Fruit fly (Drosophila melanogaster) whole organism, embryonic: ENCODE data around the gene NFAT.

ENCODE experiments used
- Bgb ChIP-seq: fragments of 200-800 bp; sonication (Bioruptor generic); IDR thresholded peaks from 2 replicates; pipeline ENCODE4 v1.3.6; 2022; ENCODE audit warnings: missing biosample characterization, missing genetic modification characterization; ENCODE audit not compliant: partially characterized antibody
- CG10267 ChIP-seq: fragments of 200-800 bp; sonication (Bioruptor generic); optimal IDR thresholded peaks from 2 replicates; lab custom pipeline; 2018; ENCODE audit warnings: missing biosample characterization, mild to moderate bottlenecking, missing genetic modification characterization, moderate library complexity
- CG10321 ChIP-seq: fragments of 200-800 bp; sonication (Bioruptor generic); IDR thresholded peaks from 2 replicates; pipeline ENCODE4 v1.3.6; 2022; ENCODE audit warnings: missing biosample characterization, missing genetic modification characterization
- CG11504 ChIP-seq: fragments of 200-800 bp; sonication (Bioruptor generic); optimal IDR thresholded peaks from 3 replicates; lab custom pipeline; 2019; ENCODE audit warnings: missing biosample characterization, mild to moderate bottlenecking, missing genetic modification characterization, moderate library complexity
- CG11560 ChIP-seq: fragments of 200-800 bp; sonication (Bioruptor generic); IDR thresholded peaks from 3 replicates; pipeline ENCODE4 v1.3.6; 2022; ENCODE audit warnings: missing biosample characterization, missing genetic modification characterization
- CG12659 ChIP-seq: fragments of 200-800 bp; sonication (Bioruptor generic); optimal IDR thresholded peaks from 3 replicates; lab custom pipeline; 2017; ENCODE audit warnings: mild to moderate bottlenecking, missing biosample characterization, missing genetic modification reagents, missing genetic modification characterization
- CG13624 ChIP-seq: fragments of 200-800 bp; sonication (Bioruptor generic); optimal IDR thresholded peaks from 2 replicates; lab custom pipeline; 2016; ENCODE audit warnings: missing biosample characterization, missing genetic modification characterization
- CG14860 ChIP-seq: fragments of 200-800 bp; sonication (Bioruptor generic); IDR thresholded peaks from 3 replicates; pipeline ENCODE4 v1.3.6; 2022; ENCODE audit warnings: missing biosample characterization, missing genetic modification characterization; ENCODE audit not compliant: partially characterized antibody
- CG15514 ChIP-seq: fragments of 200-800 bp; sonication (Bioruptor generic); optimal IDR thresholded peaks from 3 replicates; lab custom pipeline; 2017; ENCODE audit warnings: missing biosample characterization, missing genetic modification characterization, mild to moderate bottlenecking, moderate library complexity, missing genetic modification reagents
- CG17568 ChIP-seq: fragments of 200-800 bp; sonication (Bioruptor generic); optimal IDR thresholded peaks from 2 replicates; lab custom pipeline; 2018; ENCODE audit warnings: missing biosample characterization, mild to moderate bottlenecking, missing genetic modification characterization, moderate library complexity
- CG2116 ChIP-seq: fragments of 200-800 bp; sonication (Bioruptor generic); optimal IDR thresholded peaks from 3 replicates; lab custom pipeline; 2018; ENCODE audit warnings: missing biosample characterization, mild to moderate bottlenecking, missing genetic modification characterization
- CG31388 ChIP-seq: fragments of 200-800 bp; sonication (Bioruptor generic); optimal IDR thresholded peaks from 2 replicates; lab custom pipeline; 2016; ENCODE audit warnings: missing biosample characterization, missing genetic modification characterization
- CG33557 ChIP-seq: fragments of 200-800 bp; sonication (Bioruptor generic); optimal IDR thresholded peaks from 2 replicates; lab custom pipeline; 2019; ENCODE audit warnings: missing biosample characterization, mild to moderate bottlenecking, missing genetic modification characterization, moderate library complexity
- CG3407 ChIP-seq: fragments of 200-800 bp; sonication (Bioruptor generic); optimal IDR thresholded peaks from 2 replicates; lab custom pipeline; 2018; ENCODE audit warnings: missing biosample characterization, mild to moderate bottlenecking, missing genetic modification characterization
- CG34376 ChIP-seq: fragments of 200-800 bp; sonication (Bioruptor generic); optimal IDR thresholded peaks from 2 replicates; lab custom pipeline; 2018; ENCODE audit warnings: missing biosample characterization, mild to moderate bottlenecking, missing genetic modification characterization
- CG4404 ChIP-seq: fragments of 200-800 bp; sonication (Bioruptor generic); IDR thresholded peaks from 2 replicates; pipeline ENCODE4 v1.3.6; 2022; ENCODE audit warnings: missing biosample characterization, missing genetic modification characterization
- CG4617 ChIP-seq: fragments of 200-800 bp; sonication (Bioruptor generic); optimal IDR thresholded peaks from 3 replicates; lab custom pipeline; 2016; ENCODE audit warnings: missing biosample characterization, missing genetic modification characterization, borderline replicate concordance
- CG7372 ChIP-seq: fragments of 200-800 bp; sonication (Bioruptor generic); IDR thresholded peaks from 2 replicates; pipeline ENCODE4 v1.3.6; 2022; ENCODE audit warnings: missing biosample characterization, missing genetic modification characterization
- CG8290 ChIP-seq, 3 experiments: fragments of 200-800 bp; sonication (Bioruptor generic); optimal IDR thresholded peaks; 2 replicates each; lab custom pipeline; 2016 to 2019; ENCODE audit warnings: missing biosample characterization in 3 of 3, missing genetic modification characterization in 3 of 3, mild to moderate bottlenecking in 2 of 3, moderate library complexity in 1 of 3
- CG9727 ChIP-seq: fragments of 200-800 bp; sonication (Bioruptor generic); optimal IDR thresholded peaks from 3 replicates; lab custom pipeline; 2017; ENCODE audit warnings: missing biosample characterization, mild to moderate bottlenecking, missing genetic modification characterization
- CG9797 ChIP-seq: fragments of 200-800 bp; sonication (Bioruptor generic); optimal IDR thresholded peaks from 3 replicates; lab custom pipeline; 2018; ENCODE audit warnings: missing biosample characterization, mild to moderate bottlenecking, missing genetic modification characterization
- CTCF ChIP-seq: fragments of 200-800 bp; sonication (Bioruptor generic); optimal IDR thresholded peaks from 2 replicates; lab custom pipeline; 2017; ENCODE audit warnings: missing biosample characterization, mild to moderate bottlenecking, missing genetic modification characterization, moderate library complexity
- CoRest ChIP-seq: fragments of 200-800 bp; sonication (Bioruptor generic); optimal IDR thresholded peaks from 3 replicates; lab custom pipeline; 2018; ENCODE audit warnings: missing biosample characterization, mild to moderate bottlenecking, missing genetic modification characterization, moderate library complexity
- Dbx ChIP-seq: fragments of 200-800 bp; sonication (Bioruptor generic); IDR thresholded peaks from 3 replicates; pipeline ENCODE4 v1.3.6; 2022; ENCODE audit warnings: missing biosample characterization, missing genetic modification characterization
- Deaf1 ChIP-seq: fragments of 200-800 bp; optimal IDR thresholded peaks from 3 replicates; lab custom pipeline; 2019; ENCODE audit warnings: missing biosample characterization, mild to moderate bottlenecking, missing genetic modification characterization, moderate library complexity
- Doc3 ChIP-seq: fragments of 200-800 bp; sonication (Bioruptor generic); IDR thresholded peaks from 3 replicates; pipeline ENCODE4 v1.3.6; 2022; ENCODE audit warnings: missing biosample characterization, missing genetic modification characterization; ENCODE audit not compliant: partially characterized antibody
- E2f2 ChIP-seq: fragments of 200-800 bp; sonication (Bioruptor generic); IDR thresholded peaks from 2 replicates; pipeline ENCODE4 v1.3.6; 2022; ENCODE audit warnings: missing biosample characterization, missing genetic modification characterization
- MESR4 ChIP-seq: fragments of 200-800 bp; sonication (Bioruptor generic); optimal IDR thresholded peaks from 2 replicates; lab custom pipeline; 2018; ENCODE audit warnings: missing biosample characterization, mild to moderate bottlenecking, missing genetic modification characterization, moderate library complexity
- Max ChIP-seq: fragments of 200-800 bp; sonication (Bioruptor generic); optimal IDR thresholded peaks from 2 replicates; lab custom pipeline; 2016; ENCODE audit warnings: missing biosample characterization, mild to moderate bottlenecking, missing genetic modification characterization
- Opbp ChIP-seq: fragments of 200-800 bp; sonication (Bioruptor generic); IDR thresholded peaks from 3 replicates; pipeline ENCODE4 v1.3.6; 2022; ENCODE audit warnings: missing biosample characterization, missing genetic modification characterization; ENCODE audit not compliant: partially characterized antibody
- Scr ChIP-seq: fragments of 200-800 bp; sonication (Bioruptor generic); IDR thresholded peaks from 2 replicates; pipeline ENCODE4 v1.3.6; 2022; ENCODE audit warnings: missing biosample characterization, missing genetic modification characterization; ENCODE audit not compliant: partially characterized antibody
- Sry-δ ChIP-seq: fragments of 200-800 bp; sonication (Bioruptor generic); optimal IDR thresholded peaks from 2 replicates; lab custom pipeline; 2016; ENCODE audit warnings: missing biosample characterization, missing genetic modification characterization
- bbx ChIP-seq: fragments of 200-800 bp; sonication (Bioruptor generic); IDR thresholded peaks from 2 replicates; pipeline ENCODE4 v1.3.6; 2022; ENCODE audit warnings: missing biosample characterization, missing genetic modification characterization; ENCODE audit not compliant: partially characterized antibody
- chinmo ChIP-seq: fragments of 200-800 bp; sonication (Bioruptor generic); IDR thresholded peaks from 4 replicates; pipeline ENCODE4 v1.3.6; 2022; ENCODE audit warnings: missing biosample characterization, missing genetic modification characterization; ENCODE audit not compliant: partially characterized antibody
- cwo ChIP-seq: fragments of 200-800 bp; sonication (Bioruptor generic); optimal IDR thresholded peaks from 3 replicates; lab custom pipeline; 2017; ENCODE audit warnings: missing biosample characterization, missing genetic modification characterization, mild to moderate bottlenecking, moderate library complexity, missing genetic modification reagents
- dm ChIP-seq: fragments of 200-800 bp; sonication (Bioruptor generic); optimal IDR thresholded peaks from 3 replicates; lab custom pipeline; 2016; ENCODE audit warnings: missing biosample characterization, missing genetic modification characterization
- gcm2 ChIP-seq: fragments of 200-800 bp; sonication (Bioruptor generic); optimal IDR thresholded peaks from 2 replicates; lab custom pipeline; 2016; ENCODE audit warnings: missing biosample characterization, missing genetic modification characterization
- gfzf ChIP-seq: fragments of 200-800 bp; sonication (Bioruptor generic); optimal IDR thresholded peaks from 2 replicates; lab custom pipeline; 2016; ENCODE audit warnings: missing biosample characterization, mild to moderate bottlenecking, missing genetic modification characterization, moderate library complexity
- insv ChIP-seq, 2 experiments: fragments of 200-800 bp; sonication (Bioruptor generic); optimal IDR thresholded peaks; 3 replicates each; lab custom pipeline; 2016 to 2018; ENCODE audit warnings: missing biosample characterization in 2 of 2, missing genetic modification characterization in 2 of 2
- inv ChIP-seq: fragments of 200-800 bp; sonication (Bioruptor generic); IDR thresholded peaks from 2 replicates; pipeline ENCODE4 v1.3.6; 2022; ENCODE audit warnings: missing biosample characterization, missing genetic modification characterization; ENCODE audit not compliant: partially characterized antibody
- nerfin-1 ChIP-seq: fragments of 200-800 bp; sonication (Bioruptor generic); optimal IDR thresholded peaks from 3 replicates; lab custom pipeline; 2019; ENCODE audit warnings: missing biosample characterization, mild to moderate bottlenecking, missing genetic modification characterization, moderate library complexity
- pros ChIP-seq: fragments of 200-800 bp; sonication (Bioruptor generic); optimal IDR thresholded peaks from 3 replicates; lab custom pipeline; 2019; ENCODE audit warnings: missing biosample characterization, mild to moderate bottlenecking, missing genetic modification characterization, moderate library complexity
- sna ChIP-seq: fragments of 200-800 bp; sonication (Bioruptor generic); IDR thresholded peaks from 2 replicates; pipeline ENCODE4 v1.3.6; 2022; ENCODE audit warnings: missing biosample characterization, missing genetic modification characterization; ENCODE audit not compliant: partially characterized antibody
- sqz ChIP-seq: fragments of 200-800 bp; sonication (Bioruptor generic); optimal IDR thresholded peaks from 3 replicates; lab custom pipeline; 2018; ENCODE audit warnings: missing biosample characterization, mild to moderate bottlenecking, missing genetic modification characterization
- vnd ChIP-seq: fragments of 200-800 bp; sonication (Bioruptor generic); IDR thresholded peaks from 3 replicates; pipeline ENCODE4 v1.3.6; 2022; ENCODE audit warnings: missing biosample characterization, missing genetic modification characterization; ENCODE audit not compliant: partially characterized antibody
- zen ChIP-seq: fragments of 200-800 bp; sonication (Bioruptor generic); optimal IDR thresholded peaks from 3 replicates; lab custom pipeline; 2018; ENCODE audit warnings: missing biosample characterization, mild to moderate bottlenecking, missing genetic modification characterization, moderate library complexity

Gene NFAT

DNA sequence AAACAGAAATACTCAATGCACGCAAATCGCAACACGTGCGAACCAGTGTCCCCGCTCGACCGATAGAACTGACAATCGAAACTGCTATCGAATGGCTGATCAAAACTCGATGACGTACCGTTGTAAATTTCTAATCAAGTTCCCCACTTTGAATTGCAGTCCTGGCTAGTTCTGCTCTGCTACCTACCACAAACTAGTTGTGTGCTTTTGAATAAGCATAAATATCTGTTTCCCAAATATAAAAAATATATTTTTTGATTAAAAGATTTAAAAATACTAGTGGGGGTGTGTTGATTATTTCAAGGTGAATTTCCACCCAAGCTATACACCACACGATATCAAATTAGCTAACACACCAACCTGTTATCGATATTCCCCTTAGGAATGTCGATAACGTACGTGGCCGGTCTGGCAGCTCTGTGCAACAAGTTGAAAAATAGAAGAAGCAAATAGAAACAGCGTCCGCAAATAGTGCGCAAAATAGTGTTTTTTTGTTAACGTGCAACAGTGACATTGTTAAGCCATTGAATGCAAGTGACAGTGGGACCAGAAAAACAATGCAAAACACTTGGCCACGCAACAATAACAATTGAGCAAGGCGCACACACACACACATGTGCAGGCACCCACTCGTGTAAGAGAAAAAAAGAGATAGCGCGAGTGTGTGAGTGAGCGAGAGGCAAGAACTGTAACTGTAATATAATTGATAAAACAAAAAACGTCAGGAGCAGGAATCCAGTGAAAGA is at the start of gene NFAT, which contains the start of gene CG2691:
TSS of gene NFAT (plus strand) at position 412 of the 746 bp plus-strand sequence.
TSS of gene CG2691 (minus strand) at position 75 of the 746 bp plus-strand sequence.
- TF ChIP-seq CG33557 (GFP tag; lab: Kevin White, UChicago) (no peak), Scr (GFP tag; lab: Robert Waterston, UW) (peak; percentile 65), CG4617 (GFP tag; lab: Kevin White, UChicago) (peak; percentile 94), CG34376 (peak; percentile 23), inv (GFP tag; lab: Robert Waterston, UW) (peak; percentile 49; the same call in 1 of the 2 replicates), CG10321 (peak; percentile 76), MESR4 (GFP tag; lab: Kevin White, UChicago) (peak; percentile 78), bbx (GFP tag; lab: Robert Waterston, UW) (peak; percentile 52; the same call in 1 of the 2 replicates), Deaf1 (tag; lab: Kevin White, UChicago) (peak; percentile 8), Opbp (GFP tag; lab: Robert Waterston, UW) (0 out of 3 replicates have a peak, but pooled peaks have one; percentile 28), CG8290 (GFP tag; optimal IDR thresholded peaks at IDR 0.05; lab: Kevin White, UChicago) (peak; percentile 55), CG8290 (tag; optimal IDR thresholded peaks at IDR 0.05; lab: Kevin White, UChicago) (peak; percentile 23 to 29), CG7372 (GFP tag; lab: Robert Waterston, UW) (no peak), CG31388 (GFP tag; lab: Kevin White, UChicago) (no peak), Doc3 (GFP tag; lab: Robert Waterston, UW) (peak; percentile 56; the same call in 1 of the 3 replicates), CG9727 (GFP tag; lab: Kevin White, UChicago) (peak; percentile 1), gcm2 (GFP tag; lab: Kevin White, UChicago) (no peak), CG15514 (GFP tag; lab: Kevin White, UChicago) (peak; percentile 93), Dbx (GFP tag; lab: Robert Waterston, UW) (no peak), CG17568 (no peak), CoRest (peak; percentile 20), nerfin-1 (tag; lab: Kevin White, UChicago) (peak; percentile 5), CG10267 (tag; lab: Kevin White, UChicago) (peak; percentile 47), CG13624 (GFP tag; lab: Kevin White, UChicago) (peak; percentile 17), cwo (GFP tag; lab: Kevin White, UChicago) (peak; percentile 70), Max (GFP tag; lab: Kevin White, UChicago) (peak; percentile 66), pros (GFP tag; lab: Kevin White, UChicago) (no peak), sqz (GFP tag; lab: Kevin White, UChicago) (peak; percentile 80), CG11560 (peak; percentile 95), CTCF (GFP tag; lab: Kevin White, UChicago) (peak; percentile 49), dm (GFP tag; lab: Kevin White, UChicago) (peak; percentile 71), gfzf (GFP tag; lab: Kevin White, UChicago) (peak; percentile 51), CG12659 (GFP tag; lab: Kevin White, UChicago) (peak; percentile 55), chinmo (GFP tag; lab: Robert Waterston, UW) (0 out of 4 replicates have a peak, but pooled peaks have one; percentile 76), CG14860 (GFP tag; lab: Robert Waterston, UW) (peak; percentile 61; the same call in 2 of the 3 replicates), vnd (GFP tag; lab: Robert Waterston, UW) (peak; percentile 54; the same call in 1 of the 3 replicates), CG4404 (GFP tag; lab: Robert Waterston, UW) (no peak), Bgb (GFP tag; lab: Robert Waterston, UW) (peak; percentile 69), zen (tag; lab: Kevin White, UChicago) (no peak), sna (GFP tag; lab: Robert Waterston, UW) (0 out of 2 replicates have a peak, but pooled peaks have one; percentile 49), CG9797 (GFP tag; lab: Kevin White, UChicago) (peak; percentile 36), CG11504 (peak; percentile 28), Sry-δ (GFP tag; lab: Kevin White, UChicago) (peak; percentile 63), insv (GFP tag; optimal IDR thresholded peaks at IDR 0.05; lab: Kevin White, UChicago) (peak in 1 of 2 experiments; percentile 27), CG3407 (GFP tag; lab: Kevin White, UChicago) (no peak), CG2116 (GFP tag; lab: Kevin White, UChicago) (peak; percentile 82), E2f2 (peak; percentile 63)
